Worm (Caenorhabditis elegans) whole organism, L4 larva: ENCODE measurements around the gene abf-6.

ENCODE experiments used
- F10B5.3 ChIP-seq: sonication (generic microtip); optimal IDR thresholded peaks from 2 replicates; lab custom pipeline; 2016; ENCODE audit warnings: mild to moderate bottlenecking, missing genetic modification characterization, missing compliant biosample characterization
- R02D3.7 ChIP-seq: fragments of 150-350 bp; sonication (generic microtip); optimal IDR thresholded peaks from 3 replicates; lab custom pipeline; 2014; ENCODE audit warnings: missing biosample characterization, missing genetic modification characterization
- T20F7.1 ChIP-seq: fragments of 200-800 bp; sonication (Bioruptor generic); optimal IDR thresholded peaks from 2 replicates; lab custom pipeline; 2018; ENCODE audit warnings: mild to moderate bottlenecking, missing genetic modification characterization, missing compliant biosample characterization
- Y105C5A.15 ChIP-seq: fragments of 200-800 bp; sonication (Bioruptor generic); IDR thresholded peaks from 2 replicates; pipeline ENCODE4 v1.3.6; 2022; ENCODE audit warnings: missing genetic modification characterization, missing compliant biosample characterization
- ZK546.5 ChIP-seq, 2 experiments: sonication (generic microtip); optimal IDR thresholded peaks; 2 replicates each; lab custom pipeline; 2017; ENCODE audit warnings: missing biosample characterization in 2 of 2, missing genetic modification characterization in 2 of 2
- aha-1 ChIP-seq: fragments of 150-350 bp; peaks from one replicate; lab custom pipeline; 2014; ENCODE audit warnings: missing biosample characterization, missing genetic modification characterization
- ama-1 ChIP-seq: fragments of 150-350 bp; optimal IDR thresholded peaks from 2 replicates; lab custom pipeline; 2014; ENCODE audit warnings: inconsistent platforms, mixed read lengths
- ceh-44 ChIP-seq: fragments of 200-800 bp; sonication (Bioruptor generic); IDR thresholded peaks from 2 replicates; pipeline ENCODE4 v1.3.6; 2022; ENCODE audit warnings: missing genetic modification reagents, missing genetic modification characterization, missing compliant biosample characterization
- ceh-82 ChIP-seq: sonication (generic microtip); optimal IDR thresholded peaks from 2 replicates; lab custom pipeline; 2017; ENCODE audit warnings: missing biosample characterization, missing genetic modification characterization
- ces-1 ChIP-seq: fragments of 150-350 bp; sonication (generic microtip); optimal IDR thresholded peaks from 4 replicates; lab custom pipeline; 2014; ENCODE audit warnings: missing biosample characterization, missing genetic modification reagents, missing genetic modification characterization
- ctbp-1 ChIP-seq: fragments of 200-800 bp; sonication (Bioruptor generic); IDR thresholded peaks from 2 replicates; pipeline ENCODE4 v1.3.6; 2022; ENCODE audit warnings: missing genetic modification reagents, missing genetic modification characterization, missing compliant biosample characterization
- daf-16 ChIP-seq, 3 experiments: sonication (generic microtip); optimal IDR thresholded peaks; 2 replicates each; lab custom pipeline; 2016 to 2017; ENCODE audit warnings: missing genetic modification characterization in 3 of 3, missing genetic modification reagents in 3 of 3, mild to moderate bottlenecking in 2 of 3, missing compliant biosample characterization in 2 of 3, missing biosample characterization in 1 of 3, moderate library complexity in 1 of 3
- daf-19 ChIP-seq: fragments of 200-800 bp; sonication (Bioruptor generic); conservative IDR thresholded peaks from 2 replicates; pipeline ENCODE4 v1.3.6; 2022; ENCODE audit warnings: missing genetic modification characterization, missing compliant biosample characterization
- dmd-6 ChIP-seq: fragments of 200-800 bp; sonication (Bioruptor generic); IDR thresholded peaks from 2 replicates; pipeline ENCODE4 v1.3.6; 2022; ENCODE audit warnings: missing genetic modification reagents, missing genetic modification characterization, missing compliant biosample characterization
- dmd-8 ChIP-seq: fragments of 200-800 bp; sonication (Bioruptor generic); IDR thresholded peaks from 2 replicates; pipeline ENCODE4 v1.3.6; 2022; ENCODE audit warnings: missing genetic modification characterization, missing compliant biosample characterization
- dve-1 ChIP-seq: sonication (generic microtip); optimal IDR thresholded peaks from 2 replicates; lab custom pipeline; 2017; ENCODE audit warnings: antibody characterized with exemption, mild to moderate bottlenecking, missing genetic modification characterization, missing compliant biosample characterization; ENCODE audit not compliant: insufficient read depth
- egl-27 ChIP-seq: sonication (generic microtip); optimal IDR thresholded peaks from 3 replicates; lab custom pipeline; 2017; ENCODE audit warnings: missing biosample characterization, missing genetic modification reagents, missing genetic modification characterization
- fos-1 ChIP-seq: fragments of 150-350 bp; optimal IDR thresholded peaks from 2 replicates; lab custom pipeline; 2014; ENCODE audit warnings: missing biosample characterization, missing genetic modification characterization
- gei-8 ChIP-seq: fragments of 200-800 bp; sonication (Bioruptor generic); optimal IDR thresholded peaks from 2 replicates; lab custom pipeline; 2018; ENCODE audit warnings: mild to moderate bottlenecking, missing genetic modification characterization, missing compliant biosample characterization
- hlh-11 ChIP-seq: fragments of 200-800 bp; sonication (Bioruptor generic); optimal IDR thresholded peaks from 2 replicates; lab custom pipeline; 2018; ENCODE audit warnings: mild to moderate bottlenecking, missing genetic modification characterization, missing compliant biosample characterization
- hlh-30 ChIP-seq: sonication (generic microtip); optimal IDR thresholded peaks from 2 replicates; lab custom pipeline; 2017; ENCODE audit warnings: antibody characterized with exemption, mild to moderate bottlenecking, missing genetic modification characterization, missing compliant biosample characterization; ENCODE audit not compliant: insufficient read depth
- hmg-1.1 ChIP-seq: fragments of 200-800 bp; sonication (Bioruptor generic); IDR thresholded peaks from 2 replicates; pipeline ENCODE4 v1.3.6; 2022; ENCODE audit warnings: missing genetic modification reagents, missing genetic modification characterization, missing compliant biosample characterization
- lin-29 ChIP-seq: fragments of 200-800 bp; sonication (Bioruptor generic); IDR thresholded peaks from 2 replicates; pipeline ENCODE4 v1.3.6; 2022; ENCODE audit warnings: missing genetic modification reagents, missing genetic modification characterization, missing compliant biosample characterization
- lin-39 ChIP-seq: fragments of 150-350 bp; optimal IDR thresholded peaks from 2 replicates; lab custom pipeline; 2014; ENCODE audit warnings: missing biosample characterization, missing genetic modification reagents, missing genetic modification characterization
- mdl-1 ChIP-seq, 2 experiments: fragments of 150-350 bp in 1 of 2; sonication (generic microtip) in 1 of 2; optimal IDR thresholded peaks; 2 replicates each; lab custom pipeline; 2014 to 2017; ENCODE audit warnings: missing biosample characterization in 2 of 2, missing genetic modification characterization in 2 of 2
- mdt-29 ChIP-seq: fragments of 200-800 bp; sonication (Bioruptor generic); IDR thresholded peaks from 2 replicates; pipeline ENCODE4 v1.3.6; 2022; ENCODE audit warnings: missing genetic modification reagents, missing genetic modification characterization, missing compliant biosample characterization
- mxl-3 ChIP-seq: fragments of 200-800 bp; sonication (Bioruptor generic); optimal IDR thresholded peaks from 2 replicates; lab custom pipeline; 2018; ENCODE audit warnings: mild to moderate bottlenecking, missing genetic modification characterization, missing compliant biosample characterization
- nhr-237 ChIP-seq: sonication (generic microtip); optimal IDR thresholded peaks from 2 replicates; lab custom pipeline; 2017; ENCODE audit warnings: missing biosample characterization, missing genetic modification characterization
- nhr-28 ChIP-seq: fragments of 150-350 bp; optimal IDR thresholded peaks from 2 replicates; lab custom pipeline; 2014; ENCODE audit warnings: missing biosample characterization, missing genetic modification characterization
- nhr-48 ChIP-seq: sonication (generic microtip); optimal IDR thresholded peaks from 2 replicates; lab custom pipeline; 2016; ENCODE audit warnings: mild to moderate bottlenecking, missing genetic modification characterization, missing compliant biosample characterization
- nhr-6 ChIP-seq: fragments of 150-350 bp; optimal IDR thresholded peaks from 2 replicates; lab custom pipeline; 2014; ENCODE audit warnings: missing biosample characterization, missing genetic modification characterization
- nhr-77 ChIP-seq: fragments of 150-350 bp; optimal IDR thresholded peaks from 2 replicates; lab custom pipeline; 2014; ENCODE audit warnings: missing biosample characterization, missing genetic modification characterization
- spr-1 ChIP-seq: sonication (generic microtip); optimal IDR thresholded peaks from 2 replicates; lab custom pipeline; 2016; ENCODE audit warnings: mild to moderate bottlenecking, missing genetic modification characterization, missing compliant biosample characterization
- spr-3 ChIP-seq: fragments of 200-800 bp; sonication (Bioruptor generic); optimal IDR thresholded peaks from 2 replicates; lab custom pipeline; 2018; ENCODE audit warnings: mild to moderate bottlenecking, missing genetic modification characterization, missing compliant biosample characterization
- tra-1 ChIP-seq: fragments of 200-800 bp; sonication (Bioruptor generic); IDR thresholded peaks from 2 replicates; pipeline ENCODE4 v1.3.6; 2022; ENCODE audit warnings: missing genetic modification reagents, missing genetic modification characterization, missing compliant biosample characterization

Gene abf-6

DNA sequence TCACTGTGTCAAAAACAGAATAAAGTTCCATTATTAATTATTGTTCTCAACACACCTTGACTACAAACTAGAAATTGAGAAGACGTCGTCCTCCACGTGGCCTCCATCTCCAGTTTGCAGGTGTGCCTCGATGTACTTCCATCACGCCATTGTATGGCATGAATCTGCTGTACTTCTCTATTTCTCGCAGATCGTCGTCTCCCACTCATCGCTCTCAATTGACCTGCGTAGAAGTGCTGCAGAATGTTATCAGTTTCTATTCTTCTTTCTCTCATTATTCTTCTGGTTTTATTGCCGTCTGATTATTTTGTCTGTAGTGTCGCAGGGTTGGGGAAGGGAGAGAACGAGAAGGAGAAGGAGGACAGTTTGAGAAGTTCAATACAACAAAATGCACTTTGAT, 34.3 kb upstream of the abf-6 start (continued):
- TF ChIP-seq dmd-8 (GFP tag; lab: Robert Waterston, UW) (no peak), dve-1 (tag; lab: Kevin White, UChicago) (peak; percentile 88)

DNA sequence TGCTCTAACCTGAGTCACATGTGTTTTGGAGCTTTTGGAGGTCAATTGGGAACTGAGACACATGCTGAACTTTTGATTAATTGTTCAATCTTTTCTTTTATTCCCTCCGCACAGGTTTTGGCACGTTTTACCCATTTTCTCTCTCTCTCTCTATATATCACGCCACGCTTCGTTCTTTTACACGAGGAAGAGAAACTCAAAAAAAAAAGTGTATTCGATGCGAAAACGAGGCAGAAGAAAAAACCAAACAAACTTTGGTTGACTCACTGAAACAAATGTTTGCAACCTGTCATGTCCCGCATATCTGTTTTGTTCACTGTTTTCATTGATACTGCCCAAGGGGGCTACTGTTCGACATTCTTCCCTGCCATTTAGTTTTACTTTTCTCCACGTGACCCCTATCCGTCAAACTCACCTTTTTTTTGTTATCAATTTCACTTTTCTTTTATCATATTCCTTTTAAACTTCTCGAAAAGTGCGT, 32.6 kb upstream of the abf-6 start:
- TF ChIP-seq nhr-237 (no peak), egl-27 (tag; lab: Kevin White, UChicago) (no peak), mdl-1 (tag; optimal IDR thresholded peaks at IDR 0.05; lab: Kevin White, UChicago) (peak in 1 of 2 experiments; percentile 87), ctbp-1 (GFP tag; lab: Robert Waterston, UW) (no peak), tra-1 (GFP tag; lab: Robert Waterston, UW) (0 out of 2 replicates have a peak, but pooled peaks have one; percentile 49), nhr-28 (tag; lab: Kevin White, UChicago) (peak; percentile 35), spr-1 (tag; lab: Kevin White, UChicago) (no peak), lin-29 (0 out of 2 replicates have a peak, but pooled peaks have one; percentile 25), hlh-30 (peak; percentile 75), mxl-3 (GFP tag; lab: Kevin White, UChicago) (peak; percentile 85), dmd-6 (GFP tag; lab: Robert Waterston, UW) (peak; percentile 49), Y105C5A.15 (no peak), mdt-29 (no peak), ZK546.5 (tag; optimal IDR thresholded peaks at IDR 0.05; lab: Kevin White, UChicago) (no peak), ceh-44 (GFP tag; lab: Robert Waterston, UW) (no peak), hlh-11 (tag; lab: Kevin White, UChicago) (peak; percentile 80), T20F7.1 (peak; percentile 16), nhr-77 (no peak), ceh-82 (tag; lab: Kevin White, UChicago) (no peak), dve-1 (tag; lab: Kevin White, UChicago) (peak; percentile 4), fos-1 (tag; lab: Kevin White, UChicago) (no peak), hmg-1.1 (GFP tag; lab: Robert Waterston, UW) (no peak), ces-1 (GFP tag; lab: Kevin White, UChicago) (no peak), nhr-48 (tag; lab: Kevin White, UChicago) (peak; percentile 43), R02D3.7 (tag; lab: Kevin White, UChicago) (no peak), ama-1 (lab: Kevin White, UChicago) (no peak), nhr-6 (no peak), gei-8 (GFP tag; lab: Kevin White, UChicago) (no peak), daf-16 (GFP tag; optimal IDR thresholded peaks at IDR 0.05; lab: Kevin White, UChicago) (peak in 1 of 2 experiments; percentile 45), daf-16 (tag; optimal IDR thresholded peaks at IDR 0.05; lab: Kevin White, UChicago) (no peak), daf-19 (GFP tag; lab: Robert Waterston, UW) (no peak)

DNA sequence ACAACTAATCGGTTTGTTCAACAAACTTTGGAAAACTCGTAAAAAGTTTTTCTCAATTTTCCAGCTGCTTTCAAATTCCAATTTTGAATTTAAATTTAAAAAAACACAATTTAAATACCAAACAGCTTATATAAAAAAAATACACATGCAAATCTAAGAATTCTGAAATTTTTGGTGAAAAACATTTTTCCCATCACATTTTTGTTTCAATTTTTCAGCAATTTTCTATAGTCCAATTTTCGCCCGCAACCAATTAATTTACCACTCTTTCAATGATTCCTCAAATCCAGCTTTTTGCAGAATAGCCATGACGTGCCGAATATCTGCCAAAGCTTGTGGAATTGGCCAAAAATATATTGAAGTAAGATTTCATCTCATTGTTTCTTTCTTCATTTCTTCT, 32.1 kb upstream of the abf-6 start, which contains the start of gene cept-1:
TSS of gene cept-1 (plus strand) at position 301 of the 400 bp plus-strand sequence.
- TF ChIP-seq nhr-77 (no peak), lin-39 (tag; lab: Kevin White, UChicago) (no peak), F10B5.3 (tag; lab: Kevin White, UChicago) (no peak), spr-3 (GFP tag; lab: Kevin White, UChicago) (no peak), dmd-6 (GFP tag; lab: Robert Waterston, UW) (0 out of 2 replicates have a peak, but pooled peaks have one; percentile 4), nhr-28 (tag; lab: Kevin White, UChicago) (no peak)

DNA sequence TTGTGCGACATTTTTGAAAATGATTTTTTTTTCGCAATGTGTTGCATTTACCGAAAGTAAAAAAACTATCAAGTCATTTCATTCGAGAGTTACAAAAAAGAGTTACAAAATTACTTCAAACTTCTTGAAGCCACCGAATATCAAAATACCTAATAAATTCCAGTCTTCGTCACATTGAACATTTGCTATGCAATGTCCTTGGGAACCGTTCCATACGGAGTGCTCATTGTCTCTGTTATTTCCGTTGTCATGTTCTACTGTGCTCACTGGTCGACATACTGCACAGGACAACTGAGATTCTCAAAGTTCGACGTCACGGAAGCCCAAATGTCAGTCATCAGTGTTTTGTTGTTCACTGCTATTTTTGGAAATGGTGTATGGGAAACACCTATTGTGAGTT, 29.9 kb upstream of the abf-6 start:
- TF ChIP-seq gei-8 (GFP tag; lab: Kevin White, UChicago), result no peak
- peak; percentile 93 for TF ChIP-seq aha-1 (tag; lab: Kevin White, UChicago)
